Fruit fly (Drosophila melanogaster) whole organism, embryonic: ENCODE results near the gene MEP-1.

Source experiments
- ATbp ChIP-seq: fragments of 200-800 bp; sonication (Bioruptor generic); optimal IDR thresholded peaks from 2 replicates; lab custom pipeline; 2017; ENCODE audit warnings: missing biosample characterization, mild to moderate bottlenecking, missing genetic modification characterization, missing genetic modification reagents
- Ada2b ChIP-seq: fragments of 200-800 bp; sonication (Bioruptor generic); IDR thresholded peaks from 2 replicates; pipeline ENCODE4 v1.3.6; 2022; ENCODE audit warnings: missing biosample characterization, missing genetic modification characterization
- B-H1 ChIP-seq: fragments of 200-800 bp; sonication (Bioruptor generic); IDR thresholded peaks from 3 replicates; pipeline ENCODE4 v1.3.6; 2022; ENCODE audit warnings: missing biosample characterization, missing genetic modification characterization
- CG11085 ChIP-seq: fragments of 200-800 bp; sonication (Bioruptor generic); IDR thresholded peaks from 2 replicates; pipeline ENCODE4 v1.3.6; 2022; ENCODE audit warnings: missing biosample characterization, missing genetic modification characterization
- CG12219 ChIP-seq: fragments of 200-800 bp; sonication (Bioruptor generic); optimal IDR thresholded peaks from 3 replicates; lab custom pipeline; 2018; ENCODE audit warnings: missing biosample characterization, mild to moderate bottlenecking, missing genetic modification characterization
- CG12299 ChIP-seq: fragments of 200-800 bp; sonication (Bioruptor generic); optimal IDR thresholded peaks from 2 replicates; lab custom pipeline; 2018; ENCODE audit warnings: missing biosample characterization, mild to moderate bottlenecking, missing genetic modification characterization
- CG13287 ChIP-seq: fragments of 200-800 bp; sonication (Bioruptor generic); IDR thresholded peaks from 2 replicates; pipeline ENCODE4 v1.3.6; 2022; ENCODE audit warnings: missing biosample characterization, missing genetic modification characterization; ENCODE audit not compliant: partially characterized antibody
- CG14050 ChIP-seq: fragments of 200-800 bp; sonication (Bioruptor generic); IDR thresholded peaks from 3 replicates; pipeline ENCODE4 v1.3.6; 2022; ENCODE audit warnings: missing biosample characterization, missing genetic modification characterization
- CG15514 ChIP-seq: fragments of 200-800 bp; sonication (Bioruptor generic); optimal IDR thresholded peaks from 3 replicates; lab custom pipeline; 2017; ENCODE audit warnings: missing biosample characterization, missing genetic modification characterization, mild to moderate bottlenecking, moderate library complexity, missing genetic modification reagents
- CG18262 ChIP-seq: fragments of 200-800 bp; optimal IDR thresholded peaks from 3 replicates; lab custom pipeline; 2019; ENCODE audit warnings: missing biosample characterization, mild to moderate bottlenecking, missing genetic modification characterization, moderate library complexity
- CG2120 ChIP-seq: fragments of 200-800 bp; sonication (Bioruptor generic); optimal IDR thresholded peaks from 3 replicates; lab custom pipeline; 2016; ENCODE audit warnings: missing biosample characterization, missing genetic modification characterization
- CG30431 ChIP-seq: fragments of 200-800 bp; sonication (Bioruptor generic); optimal IDR thresholded peaks from 2 replicates; lab custom pipeline; 2017; ENCODE audit warnings: missing biosample characterization, missing genetic modification characterization
- CG43689 ChIP-seq: fragments of 200-800 bp; sonication (Bioruptor generic); IDR thresholded peaks from 2 replicates; pipeline ENCODE4 v1.3.6; 2022; ENCODE audit warnings: missing biosample characterization, missing genetic modification characterization
- CG6175 ChIP-seq: fragments of 200-800 bp; sonication (Bioruptor generic); IDR thresholded peaks from 3 replicates; pipeline ENCODE4 v1.3.6; 2022; ENCODE audit warnings: missing biosample characterization, missing genetic modification characterization
- CG6272 ChIP-seq: fragments of 200-800 bp; sonication (Bioruptor generic); IDR thresholded peaks from 2 replicates; pipeline ENCODE4 v1.3.6; 2022; ENCODE audit warnings: missing biosample characterization, missing genetic modification characterization
- CG7839 ChIP-seq: fragments of 200-800 bp; sonication (Bioruptor generic); optimal IDR thresholded peaks from 3 replicates; lab custom pipeline; 2018; ENCODE audit warnings: missing biosample characterization, mild to moderate bottlenecking, missing genetic modification characterization, moderate library complexity
- CG7987 ChIP-seq: fragments of 200-800 bp; sonication (Bioruptor generic); optimal IDR thresholded peaks from 2 replicates; lab custom pipeline; 2018; ENCODE audit warnings: missing biosample characterization, mild to moderate bottlenecking, missing genetic modification characterization, moderate library complexity
- CG8478 ChIP-seq: fragments of >200 bp; optimal IDR thresholded peaks from 2 replicates; lab custom pipeline; 2018
- CG9817 ChIP-seq: fragments of 200-800 bp; sonication (Bioruptor generic); optimal IDR thresholded peaks from 2 replicates; lab custom pipeline; 2018; ENCODE audit warnings: missing biosample characterization, mild to moderate bottlenecking, missing genetic modification characterization, moderate library complexity
- CTCF ChIP-seq: fragments of 200-800 bp; sonication (Bioruptor generic); optimal IDR thresholded peaks from 2 replicates; lab custom pipeline; 2017; ENCODE audit warnings: missing biosample characterization, mild to moderate bottlenecking, missing genetic modification characterization, moderate library complexity
- Chrac-16 ChIP-seq: fragments of 200-800 bp; sonication (Bioruptor generic); optimal IDR thresholded peaks from 3 replicates; lab custom pipeline; 2016; ENCODE audit warnings: missing biosample characterization, missing genetic modification characterization
- D19A ChIP-seq: fragments of 200-800 bp; optimal IDR thresholded peaks from 3 replicates; lab custom pipeline; 2019; ENCODE audit warnings: missing biosample characterization, mild to moderate bottlenecking, missing genetic modification characterization, moderate library complexity
- D19B ChIP-seq: fragments of 200-800 bp; sonication (Bioruptor generic); optimal IDR thresholded peaks from 2 replicates; lab custom pipeline; 2017; ENCODE audit warnings: missing biosample characterization, mild to moderate bottlenecking, missing genetic modification characterization
- Doc3 ChIP-seq: fragments of 200-800 bp; sonication (Bioruptor generic); IDR thresholded peaks from 3 replicates; pipeline ENCODE4 v1.3.6; 2022; ENCODE audit warnings: missing biosample characterization, missing genetic modification characterization; ENCODE audit not compliant: partially characterized antibody
- Dp ChIP-seq: fragments of 200-800 bp; sonication (Bioruptor generic); optimal IDR thresholded peaks from 2 replicates; lab custom pipeline; 2018; ENCODE audit warnings: missing biosample characterization, mild to moderate bottlenecking, missing genetic modification characterization, moderate library complexity
- Ets97D ChIP-seq: fragments of 200-800 bp; sonication (Bioruptor generic); optimal IDR thresholded peaks from 3 replicates; lab custom pipeline; 2016; ENCODE audit warnings: missing biosample characterization, missing genetic modification characterization
- Fer1 ChIP-seq: fragments of 200-800 bp; sonication (Bioruptor generic); optimal IDR thresholded peaks from 2 replicates; lab custom pipeline; 2017; ENCODE audit warnings: missing biosample characterization, mild to moderate bottlenecking, missing genetic modification characterization
- HLH3B ChIP-seq: fragments of 200-800 bp; sonication (Bioruptor generic); IDR thresholded peaks from 2 replicates; pipeline ENCODE4 v1.3.6; 2022; ENCODE audit warnings: missing biosample characterization, missing genetic modification characterization
- Hey ChIP-seq: fragments of 200-800 bp; sonication (Bioruptor generic); optimal IDR thresholded peaks from 3 replicates; lab custom pipeline; 2018; ENCODE audit warnings: missing biosample characterization, mild to moderate bottlenecking, missing genetic modification characterization
- Lim3 ChIP-seq: fragments of 200-800 bp; sonication (Bioruptor generic); IDR thresholded peaks from 2 replicates; pipeline ENCODE4 v1.3.6; 2022; ENCODE audit warnings: missing biosample characterization, missing genetic modification characterization
- Lpt ChIP-seq: fragments of >200 bp; optimal IDR thresholded peaks from 2 replicates; lab custom pipeline; 2018; ENCODE audit warnings: missing biosample characterization, missing genetic modification characterization
- MBD-R2 ChIP-seq: fragments of 200-800 bp; sonication (Bioruptor generic); IDR thresholded peaks from 2 replicates; pipeline ENCODE4 v1.3.6; 2022; ENCODE audit warnings: missing biosample characterization, missing genetic modification characterization
- Nf-YC ChIP-seq: fragments of 200-800 bp; optimal IDR thresholded peaks from 3 replicates; lab custom pipeline; 2019; ENCODE audit warnings: missing biosample characterization, mild to moderate bottlenecking, missing genetic modification characterization, moderate library complexity
- caup ChIP-seq: fragments of 200-800 bp; sonication (Bioruptor generic); optimal IDR thresholded peaks from 3 replicates; lab custom pipeline; 2017; ENCODE audit warnings: missing biosample characterization, mild to moderate bottlenecking, missing genetic modification characterization, moderate library complexity; ENCODE audit not compliant: severe bottlenecking
- dan ChIP-seq: fragments of 200-800 bp; sonication (Bioruptor generic); IDR thresholded peaks from 2 replicates; pipeline ENCODE4 v1.3.6; 2022; ENCODE audit warnings: missing biosample characterization, missing genetic modification characterization
- disco-r ChIP-seq: fragments of 200-800 bp; sonication (Bioruptor generic); optimal IDR thresholded peaks from 2 replicates; lab custom pipeline; 2016; ENCODE audit warnings: missing biosample characterization, missing genetic modification characterization
- ems ChIP-seq: fragments of 200-800 bp; sonication (Bioruptor generic); optimal IDR thresholded peaks from 3 replicates; lab custom pipeline; 2016; ENCODE audit warnings: missing biosample characterization, missing genetic modification characterization
- jigr1 ChIP-seq: fragments of 200-800 bp; sonication (Bioruptor generic); IDR thresholded peaks from 3 replicates; pipeline ENCODE4 v1.3.6; 2022; ENCODE audit warnings: missing biosample characterization, missing genetic modification characterization
- knrl ChIP-seq: fragments of 200-800 bp; sonication (Bioruptor generic); IDR thresholded peaks from 3 replicates; pipeline ENCODE4 v1.3.6; 2022; ENCODE audit warnings: missing biosample characterization, missing genetic modification characterization; ENCODE audit not compliant: partially characterized antibody
- lmd ChIP-seq: fragments of 200-800 bp; sonication (Bioruptor generic); IDR thresholded peaks from 2 replicates; pipeline ENCODE4 v1.3.6; 2022; ENCODE audit warnings: missing biosample characterization, missing genetic modification characterization
- lola ChIP-seq, 3 experiments: fragments of >200 bp in 2 of 3; fragments of 200-800 bp in 1 of 3; sonication (Bioruptor generic) in 1 of 3; optimal IDR thresholded peaks; 2 replicates each; lab custom pipeline; 2017 to 2019; ENCODE audit warnings: missing biosample characterization in 3 of 3, missing genetic modification characterization in 3 of 3, mild to moderate bottlenecking in 1 of 3, moderate library complexity in 1 of 3
- odd ChIP-seq: fragments of 200-800 bp; sonication (Bioruptor generic); optimal IDR thresholded peaks from 2 replicates; lab custom pipeline; 2017; ENCODE audit warnings: missing biosample characterization, mild to moderate bottlenecking, missing genetic modification characterization
- onecut ChIP-seq: fragments of 200-800 bp; sonication (Bioruptor generic); IDR thresholded peaks from 2 replicates; pipeline ENCODE4 v1.3.6; 2022; ENCODE audit warnings: missing biosample characterization, missing genetic modification characterization
- pho ChIP-seq: fragments of 200-800 bp; sonication (Bioruptor generic); optimal IDR thresholded peaks from 2 replicates; lab custom pipeline; 2016; ENCODE audit warnings: missing biosample characterization, missing genetic modification characterization
- psq ChIP-seq: fragments of 200-800 bp; sonication (Bioruptor generic); optimal IDR thresholded peaks from 2 replicates; lab custom pipeline; 2017; ENCODE audit warnings: missing biosample characterization, missing genetic modification characterization
- seq ChIP-seq: fragments of 200-800 bp; sonication (Bioruptor generic); IDR thresholded peaks from 2 replicates; pipeline ENCODE4 v1.3.6; 2022; ENCODE audit warnings: missing biosample characterization, missing genetic modification characterization
- toy ChIP-seq: fragments of 200-800 bp; sonication (Bioruptor generic); IDR thresholded peaks from 2 replicates; pipeline ENCODE4 v1.3.6; 2022; ENCODE audit warnings: missing biosample characterization, missing genetic modification characterization
- tx ChIP-seq: fragments of 200-800 bp; sonication (Bioruptor generic); optimal IDR thresholded peaks from 2 replicates; lab custom pipeline; 2016; ENCODE audit warnings: missing biosample characterization, missing genetic modification characterization
- vvl ChIP-seq: fragments of 200-800 bp; sonication (Bioruptor generic); IDR thresholded peaks from 2 replicates; pipeline ENCODE4 v1.3.6; 2022; ENCODE audit warnings: missing biosample characterization, missing genetic modification characterization
- zen ChIP-seq: fragments of 200-800 bp; sonication (Bioruptor generic); optimal IDR thresholded peaks from 3 replicates; lab custom pipeline; 2018; ENCODE audit warnings: missing biosample characterization, mild to moderate bottlenecking, missing genetic modification characterization, moderate library complexity
- zfh2 ChIP-seq: fragments of 200-800 bp; sonication (Bioruptor generic); optimal IDR thresholded peaks from 2 replicates; lab custom pipeline; 2016; ENCODE audit warnings: missing biosample characterization, missing genetic modification characterization

The MEP-1 gene

DNA sequence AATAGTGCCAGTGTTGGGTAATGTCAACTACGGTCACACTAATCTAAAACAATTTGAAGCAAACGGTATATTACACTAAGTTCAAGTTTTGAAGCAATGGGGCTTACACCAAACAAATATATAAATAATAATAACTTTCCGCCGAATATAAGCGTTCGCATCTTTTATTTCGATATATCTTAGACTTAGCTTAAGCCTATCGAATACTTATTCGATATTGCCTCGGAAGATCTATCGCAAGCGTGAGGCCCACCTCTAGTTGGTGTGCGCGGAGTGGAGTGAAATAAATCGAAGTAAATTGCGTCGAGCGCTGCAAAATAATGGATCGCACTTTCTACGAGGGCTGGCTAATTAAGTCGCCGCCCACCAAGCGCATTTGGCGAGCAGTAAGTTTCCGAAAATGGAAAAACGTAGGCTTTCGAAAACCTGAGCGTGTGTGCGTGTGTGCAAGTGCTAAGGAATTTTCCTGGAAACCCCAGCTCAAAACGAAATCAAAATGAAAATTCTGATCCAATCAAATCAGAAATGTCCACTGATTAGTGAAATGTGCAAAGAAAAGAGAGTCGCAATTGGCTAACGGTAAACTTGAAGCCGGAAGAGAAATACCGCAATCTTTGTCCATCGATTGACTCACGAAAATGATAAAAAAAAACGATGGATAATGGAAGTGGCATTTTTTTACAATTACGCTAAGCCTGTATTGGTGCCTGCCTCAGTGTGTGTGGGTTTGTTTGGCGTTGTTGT, 42.2 kb upstream of the MEP-1 start, which contains the start of gene dos (continued):
- TF ChIP-seq B-H1 (GFP tag; lab: Robert Waterston, UW): no peak
- TF ChIP-seq CG14050 (GFP tag; lab: Robert Waterston, UW): no peak
- TF ChIP-seq CG6272 (GFP tag; lab: Robert Waterston, UW): no peak
- peak; percentile 85 for TF ChIP-seq CG13287
- TF ChIP-seq caup: peak; percentile 11
- no peak for TF ChIP-seq CG43689 (GFP tag; lab: Robert Waterston, UW)
- TF ChIP-seq toy (GFP tag; lab: Robert Waterston, UW): no peak
- TF ChIP-seq seq (GFP tag; lab: Robert Waterston, UW): no peak
- TF ChIP-seq Hey: no peak
- no peak for TF ChIP-seq CG30431 (GFP tag; lab: Kevin White, UChicago)
- TF ChIP-seq Fer1 (GFP tag; lab: Kevin White, UChicago): peak; percentile 61
- peak; percentile 27 for TF ChIP-seq D19A (tag; lab: Kevin White, UChicago)
- peak; percentile 27; the same call in 1 of the 2 replicates for TF ChIP-seq onecut
- peak in 1 of 3 experiments; percentile 41 for TF ChIP-seq lola (GFP tag; optimal IDR thresholded peaks at IDR 0.05; lab: Kevin White, UChicago)
- peak; percentile 62 for TF ChIP-seq zen (tag; lab: Kevin White, UChicago)
- TF ChIP-seq CG6175 (GFP tag; lab: Robert Waterston, UW): no peak
- TF ChIP-seq Nf-YC (tag; lab: Kevin White, UChicago): peak; percentile 70
- no peak for TF ChIP-seq Lpt (GFP tag; lab: Kevin White, UChicago)
- TF ChIP-seq Ada2b (GFP tag; lab: Robert Waterston, UW): no peak
- no peak for TF ChIP-seq lmd (GFP tag; lab: Robert Waterston, UW)
- peak; percentile 3 for TF ChIP-seq CG12299 (tag; lab: Kevin White, UChicago)
- no peak for TF ChIP-seq CG11085 (GFP tag; lab: Robert Waterston, UW)
- no peak for TF ChIP-seq HLH3B
- peak; percentile 5 for TF ChIP-seq tx
- TF ChIP-seq zfh2 (GFP tag; lab: Kevin White, UChicago): peak; percentile 38
- TF ChIP-seq Dp: peak; percentile 57
- no peak for TF ChIP-seq CG12219 (GFP tag; lab: Kevin White, UChicago)
- no peak for TF ChIP-seq Lim3 (GFP tag; lab: Robert Waterston, UW)
- peak; percentile 62 for TF ChIP-seq ems (GFP tag; lab: Kevin White, UChicago)
- no peak for TF ChIP-seq dan
- TF ChIP-seq jigr1 (GFP tag; lab: Robert Waterston, UW): no peak
- TF ChIP-seq CG15514 (GFP tag; lab: Kevin White, UChicago): peak; percentile 76
- TF ChIP-seq CTCF (GFP tag; lab: Kevin White, UChicago): peak; percentile 36
- peak; percentile 41 for TF ChIP-seq CG7839
- TF ChIP-seq vvl (GFP tag; lab: Robert Waterston, UW): peak; percentile 59
- no peak for TF ChIP-seq odd (GFP tag; lab: Kevin White, UChicago)
- peak; percentile 44 for TF ChIP-seq Chrac-16 (GFP tag; lab: Kevin White, UChicago)
- TF ChIP-seq knrl: peak; percentile 74
- peak; percentile 19 for TF ChIP-seq CG7987 (GFP tag; lab: Kevin White, UChicago)
- peak; percentile 22 for TF ChIP-seq pho (GFP tag; lab: Kevin White, UChicago)
- peak; percentile 59 for TF ChIP-seq CG18262 (tag; lab: Kevin White, UChicago)
- TF ChIP-seq D19B: peak; percentile 36
- peak; percentile 40 for TF ChIP-seq CG9817 (tag; lab: Kevin White, UChicago)
- peak; percentile 4 for TF ChIP-seq psq (GFP tag; lab: Kevin White, UChicago)
- TF ChIP-seq CG2120 (GFP tag; lab: Kevin White, UChicago): peak; percentile 70
- TF ChIP-seq MBD-R2 (GFP tag; lab: Robert Waterston, UW): peak; percentile 36; the same call in 1 of the 2 replicates
- peak; percentile 69 for TF ChIP-seq Doc3 (GFP tag; lab: Robert Waterston, UW)
- no peak for TF ChIP-seq CG8478 (lab: Kevin White, UChicago)
- peak; percentile 82 for TF ChIP-seq Ets97D (GFP tag; lab: Kevin White, UChicago)
- TF ChIP-seq ATbp (GFP tag; lab: Kevin White, UChicago): no peak
- no peak for TF ChIP-seq disco-r
